Fruit fly (Drosophila melanogaster) whole organism, embryonic: ENCODE results near the gene CG16957.
A peak's percentile ranks its signal among the peaks of the same experiment; 100 is the strongest.

Source experiments
- Atf3 ChIP-seq: fragments of 200-800 bp; sonication (Bioruptor generic); optimal IDR thresholded peaks from 3 replicates; lab custom pipeline; 2016; ENCODE audit warnings: missing biosample characterization, missing genetic modification characterization
- CG10147 ChIP-seq: fragments of 200-800 bp; sonication (Bioruptor generic); optimal IDR thresholded peaks from 2 replicates; lab custom pipeline; 2019; ENCODE audit warnings: missing biosample characterization, mild to moderate bottlenecking, missing genetic modification characterization, moderate library complexity
- CG10274 ChIP-seq: fragments of 200-800 bp; sonication (Bioruptor generic); optimal IDR thresholded peaks from 3 replicates; lab custom pipeline; 2017; ENCODE audit warnings: missing biosample characterization, mild to moderate bottlenecking, missing genetic modification characterization
- CG11504 ChIP-seq: fragments of 200-800 bp; sonication (Bioruptor generic); optimal IDR thresholded peaks from 3 replicates; lab custom pipeline; 2019; ENCODE audit warnings: missing biosample characterization, mild to moderate bottlenecking, missing genetic modification characterization, moderate library complexity
- CG1233 ChIP-seq: fragments of 200-800 bp; sonication (Bioruptor generic); optimal IDR thresholded peaks from 4 replicates; lab custom pipeline; 2018; ENCODE audit warnings: missing biosample characterization, mild to moderate bottlenecking, missing genetic modification characterization
- CG13424 ChIP-seq: fragments of 200-800 bp; sonication (Bioruptor generic); optimal IDR thresholded peaks from 2 replicates; lab custom pipeline; 2019; ENCODE audit warnings: missing biosample characterization, mild to moderate bottlenecking, missing genetic modification characterization, moderate library complexity
- CG14860 ChIP-seq: fragments of 200-800 bp; sonication (Bioruptor generic); IDR thresholded peaks from 3 replicates; pipeline ENCODE4 v1.3.6; 2022; ENCODE audit warnings: missing biosample characterization, missing genetic modification characterization; ENCODE audit not compliant: partially characterized antibody
- CG14965 ChIP-seq: fragments of 200-800 bp; sonication (Bioruptor generic); optimal IDR thresholded peaks from 2 replicates; lab custom pipeline; 2016; ENCODE audit warnings: missing biosample characterization, missing genetic modification characterization, borderline replicate concordance
- CG15479 ChIP-seq: fragments of 200-800 bp; sonication (Bioruptor generic); optimal IDR thresholded peaks from 3 replicates; lab custom pipeline; 2019; ENCODE audit warnings: missing biosample characterization, mild to moderate bottlenecking, missing genetic modification characterization, moderate library complexity
- CG2120 ChIP-seq: fragments of 200-800 bp; sonication (Bioruptor generic); optimal IDR thresholded peaks from 3 replicates; lab custom pipeline; 2016; ENCODE audit warnings: missing biosample characterization, missing genetic modification characterization
- CG2199 ChIP-seq: fragments of 200-800 bp; sonication (Bioruptor generic); IDR thresholded peaks from 3 replicates; pipeline ENCODE4 v1.3.6; 2022; ENCODE audit warnings: missing biosample characterization, missing genetic modification characterization
- CG31365 ChIP-seq: fragments of 200-800 bp; sonication (Bioruptor generic); optimal IDR thresholded peaks from 2 replicates; lab custom pipeline; 2018; ENCODE audit warnings: missing biosample characterization, mild to moderate bottlenecking, missing genetic modification characterization
- CG32532 ChIP-seq: fragments of 200-800 bp; sonication (Bioruptor generic); IDR thresholded peaks from 2 replicates; pipeline ENCODE4 v1.3.6; 2022; ENCODE audit warnings: missing biosample characterization, missing genetic modification characterization
- CG32772 ChIP-seq: fragments of 200-800 bp; sonication (Bioruptor generic); IDR thresholded peaks from 2 replicates; pipeline ENCODE4 v1.3.6; 2022; ENCODE audit warnings: missing biosample characterization, missing genetic modification characterization
- CG33213 ChIP-seq: fragments of 200-800 bp; sonication (Bioruptor generic); optimal IDR thresholded peaks from 3 replicates; lab custom pipeline; 2016; ENCODE audit warnings: missing biosample characterization, missing genetic modification characterization
- CG4854 ChIP-seq: fragments of 200-800 bp; sonication (Bioruptor generic); optimal IDR thresholded peaks from 2 replicates; lab custom pipeline; 2016; ENCODE audit warnings: missing biosample characterization, missing genetic modification characterization, inconsistent platforms
- CG7556 ChIP-seq: fragments of 200-800 bp; sonication (Bioruptor generic); optimal IDR thresholded peaks from 2 replicates; lab custom pipeline; 2017; ENCODE audit warnings: missing biosample characterization, mild to moderate bottlenecking, missing genetic modification characterization
- CG7745 ChIP-seq: fragments of 200-800 bp; sonication (Bioruptor generic); optimal IDR thresholded peaks from 2 replicates; lab custom pipeline; 2018; ENCODE audit warnings: missing biosample characterization, mild to moderate bottlenecking, missing genetic modification characterization, moderate library complexity
- CG9609 ChIP-seq: fragments of 200-800 bp; sonication (Bioruptor generic); optimal IDR thresholded peaks from 3 replicates; lab custom pipeline; 2016; ENCODE audit warnings: missing biosample characterization, missing genetic modification characterization
- CG9817 ChIP-seq: fragments of 200-800 bp; sonication (Bioruptor generic); optimal IDR thresholded peaks from 2 replicates; lab custom pipeline; 2018; ENCODE audit warnings: missing biosample characterization, mild to moderate bottlenecking, missing genetic modification characterization, moderate library complexity
- CTCF ChIP-seq: fragments of 200-800 bp; sonication (Bioruptor generic); optimal IDR thresholded peaks from 2 replicates; lab custom pipeline; 2017; ENCODE audit warnings: missing biosample characterization, mild to moderate bottlenecking, missing genetic modification characterization, moderate library complexity
- Dip2 ChIP-seq: fragments of 200-800 bp; sonication (Bioruptor generic); IDR thresholded peaks from 2 replicates; pipeline ENCODE4 v1.3.6; 2022; ENCODE audit warnings: missing biosample characterization, missing genetic modification characterization
- Ets65A ChIP-seq: fragments of 200-800 bp; sonication (Bioruptor generic); peaks from one replicate; lab custom pipeline; 2016; ENCODE audit warnings: missing biosample characterization, missing genetic modification characterization
- HLH3B ChIP-seq: fragments of 200-800 bp; sonication (Bioruptor generic); IDR thresholded peaks from 2 replicates; pipeline ENCODE4 v1.3.6; 2022; ENCODE audit warnings: missing biosample characterization, missing genetic modification characterization
- Jarid2 ChIP-seq: fragments of 200-800 bp; sonication (Bioruptor generic); optimal IDR thresholded peaks from 3 replicates; lab custom pipeline; 2017; ENCODE audit warnings: mild to moderate bottlenecking, missing biosample characterization, missing genetic modification reagents, missing genetic modification characterization
- Lim3 ChIP-seq: fragments of 200-800 bp; sonication (Bioruptor generic); IDR thresholded peaks from 2 replicates; pipeline ENCODE4 v1.3.6; 2022; ENCODE audit warnings: missing biosample characterization, missing genetic modification characterization
- Myb ChIP-seq: fragments of 200-800 bp; sonication (Bioruptor generic); optimal IDR thresholded peaks from 2 replicates; lab custom pipeline; 2016; ENCODE audit warnings: missing biosample characterization, missing genetic modification characterization
- Neu2 ChIP-seq: fragments of 200-800 bp; sonication (Bioruptor generic); optimal IDR thresholded peaks from 3 replicates; lab custom pipeline; 2016; ENCODE audit warnings: missing biosample characterization, missing genetic modification characterization, borderline replicate concordance
- Nf-YA ChIP-seq: fragments of 200-800 bp; sonication (Bioruptor generic); IDR thresholded peaks from 2 replicates; pipeline ENCODE4 v1.3.6; 2022; ENCODE audit warnings: missing biosample characterization, missing genetic modification characterization
- Optix ChIP-seq: fragments of 200-800 bp; sonication (Bioruptor generic); IDR thresholded peaks from 3 replicates; pipeline ENCODE4 v1.3.6; 2022; ENCODE audit warnings: missing biosample characterization, missing genetic modification characterization
- Ptx1 ChIP-seq: fragments of 200-800 bp; sonication (Bioruptor generic); IDR thresholded peaks from 2 replicates; pipeline ENCODE4 v1.3.6; 2022; ENCODE audit warnings: missing biosample characterization, missing genetic modification characterization
- Ravus ChIP-seq: fragments of 200-800 bp; sonication (Bioruptor generic); IDR thresholded peaks from 2 replicates; pipeline ENCODE4 v1.3.6; 2022; ENCODE audit warnings: missing biosample characterization, missing genetic modification characterization
- Xbp1 ChIP-seq: fragments of 200-800 bp; sonication (Bioruptor generic); optimal IDR thresholded peaks from 3 replicates; lab custom pipeline; 2016; ENCODE audit warnings: missing biosample characterization, mild to moderate bottlenecking, missing genetic modification characterization
- ab ChIP-seq: fragments of 200-800 bp; sonication (Bioruptor generic); optimal IDR thresholded peaks from 2 replicates; lab custom pipeline; 2016; ENCODE audit warnings: missing biosample characterization, missing genetic modification characterization
- az2 ChIP-seq: fragments of 200-800 bp; sonication (Bioruptor generic); optimal IDR thresholded peaks from 3 replicates; lab custom pipeline; 2016; ENCODE audit warnings: missing biosample characterization, missing genetic modification characterization
- bsh ChIP-seq, 2 experiments: fragments of 200-800 bp; sonication (Bioruptor generic); optimal IDR thresholded peaks; 2 replicates each; lab custom pipeline; 2017 to 2018; ENCODE audit warnings: mild to moderate bottlenecking in 2 of 2, missing biosample characterization in 2 of 2, missing genetic modification characterization in 2 of 2, moderate library complexity in 1 of 2
- cas ChIP-seq: fragments of 200-800 bp; sonication (Bioruptor generic); IDR thresholded peaks from 2 replicates; pipeline ENCODE4 v1.3.6; 2022; ENCODE audit warnings: missing biosample characterization, missing genetic modification characterization
- ci ChIP-seq: fragments of 200-800 bp; sonication (Bioruptor generic); IDR thresholded peaks from 3 replicates; pipeline ENCODE4 v1.3.6; 2022; ENCODE audit warnings: missing biosample characterization, missing genetic modification characterization
- dati ChIP-seq: fragments of 200-800 bp; sonication (Bioruptor generic); IDR thresholded peaks from 2 replicates; pipeline ENCODE4 v1.3.6; 2022; ENCODE audit warnings: missing biosample characterization, missing genetic modification characterization
- dimm ChIP-seq: fragments of 200-800 bp; sonication (Bioruptor generic); IDR thresholded peaks from 2 replicates; pipeline ENCODE4 v1.3.6; 2022; ENCODE audit warnings: missing biosample characterization, missing genetic modification characterization
- ewg ChIP-seq: fragments of 200-800 bp; sonication (Bioruptor generic); optimal IDR thresholded peaks from 3 replicates; lab custom pipeline; 2017; ENCODE audit warnings: mild to moderate bottlenecking, missing biosample characterization, missing genetic modification reagents, missing genetic modification characterization
- hb ChIP-seq: fragments of 200-800 bp; sonication (Bioruptor generic); IDR thresholded peaks from 3 replicates; pipeline ENCODE4 v1.3.6; 2022; ENCODE audit warnings: missing biosample characterization, missing genetic modification characterization; ENCODE audit not compliant: partially characterized antibody
- nau ChIP-seq: fragments of 200-800 bp; sonication (Bioruptor generic); optimal IDR thresholded peaks from 3 replicates; lab custom pipeline; 2017; ENCODE audit warnings: missing biosample characterization, mild to moderate bottlenecking, missing genetic modification characterization, missing genetic modification reagents
- phol ChIP-seq: fragments of 200-800 bp; sonication (Bioruptor generic); optimal IDR thresholded peaks from 3 replicates; lab custom pipeline; 2018; ENCODE audit warnings: missing biosample characterization, mild to moderate bottlenecking, missing genetic modification characterization, moderate library complexity
- scrt ChIP-seq: fragments of 200-800 bp; sonication (Bioruptor generic); optimal IDR thresholded peaks from 2 replicates; lab custom pipeline; 2018; ENCODE audit warnings: missing biosample characterization, mild to moderate bottlenecking, missing genetic modification characterization, moderate library complexity
- sob ChIP-seq: fragments of 200-800 bp; sonication (Bioruptor generic); IDR thresholded peaks from 2 replicates; pipeline ENCODE4 v1.3.6; 2022; ENCODE audit warnings: missing biosample characterization, missing genetic modification characterization
- toy ChIP-seq: fragments of 200-800 bp; sonication (Bioruptor generic); IDR thresholded peaks from 2 replicates; pipeline ENCODE4 v1.3.6; 2022; ENCODE audit warnings: missing biosample characterization, missing genetic modification characterization
- tx ChIP-seq: fragments of 200-800 bp; sonication (Bioruptor generic); optimal IDR thresholded peaks from 2 replicates; lab custom pipeline; 2016; ENCODE audit warnings: missing biosample characterization, missing genetic modification characterization
- unpg ChIP-seq: fragments of 200-800 bp; sonication (Bioruptor generic); optimal IDR thresholded peaks from 3 replicates; lab custom pipeline; 2018; ENCODE audit warnings: missing biosample characterization, mild to moderate bottlenecking, missing genetic modification characterization, moderate library complexity
- zen ChIP-seq: fragments of 200-800 bp; sonication (Bioruptor generic); optimal IDR thresholded peaks from 3 replicates; lab custom pipeline; 2018; ENCODE audit warnings: missing biosample characterization, mild to moderate bottlenecking, missing genetic modification characterization, moderate library complexity
- zen2 ChIP-seq: fragments of 200-800 bp; sonication (Bioruptor generic); IDR thresholded peaks from 3 replicates; pipeline ENCODE4 v1.3.6; 2022; ENCODE audit warnings: missing biosample characterization, missing genetic modification characterization; ENCODE audit not compliant: partially characterized antibody

Gene CG16957

DNA sequence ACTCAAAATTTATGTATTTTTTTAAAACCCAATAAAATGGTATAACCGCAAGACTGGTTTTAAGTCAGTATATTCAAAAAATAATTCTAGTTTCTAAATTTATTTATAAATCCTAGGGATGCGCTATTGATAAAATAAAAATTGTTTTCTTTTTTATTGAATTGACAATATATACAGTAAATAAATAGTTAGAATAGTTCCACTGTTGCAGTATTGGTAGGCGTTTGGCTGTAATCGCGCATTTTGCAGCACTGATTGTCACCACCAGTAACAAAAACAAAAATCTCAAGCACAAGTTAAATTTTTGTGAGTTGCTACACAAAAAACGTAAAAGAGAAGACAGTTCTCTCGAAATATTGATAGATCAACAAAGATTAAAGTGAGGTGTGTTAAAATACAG lies 27.0 kb downstream of the CG16957 start, which contains the start of gene CG31855 (continued):
- TF ChIP-seq Lim3, result no peak
- no peak for TF ChIP-seq toy (GFP tag; lab: Robert Waterston, UW)
- no peak for TF ChIP-seq dati (GFP tag; lab: Robert Waterston, UW)
- peak; percentile 78 for TF ChIP-seq CG32772 (GFP tag; lab: Robert Waterston, UW)
- TF ChIP-seq az2 (GFP tag; lab: Kevin White, UChicago), result peak; percentile 87
- TF ChIP-seq CG1233 (GFP tag; lab: Kevin White, UChicago), result peak; percentile 73
- TF ChIP-seq CG13424 (tag; lab: Kevin White, UChicago), result peak; percentile 69
- TF ChIP-seq dimm (GFP tag; lab: Robert Waterston, UW), result 0 out of 2 replicates have a peak, but pooled peaks have one; percentile 53
- TF ChIP-seq Atf3, result peak; percentile 11
- TF ChIP-seq zen, result peak; percentile 26
- peak; percentile 70 for TF ChIP-seq phol (tag; lab: Kevin White, UChicago)
- peak; percentile 17 for TF ChIP-seq CG31365 (tag; lab: Kevin White, UChicago)
- TF ChIP-seq CG10147 (GFP tag; lab: Kevin White, UChicago), result peak; percentile 66
- peak; percentile 90 for TF ChIP-seq Xbp1 (GFP tag; lab: Kevin White, UChicago)
- TF ChIP-seq ewg (GFP tag; lab: Kevin White, UChicago), result peak; percentile 68
- TF ChIP-seq Dip2, result no peak
- peak; percentile 91 for TF ChIP-seq CG2120 (GFP tag; lab: Kevin White, UChicago)
- peak; percentile 12 to 76 for TF ChIP-seq bsh (GFP tag; optimal IDR thresholded peaks at IDR 0.05; lab: Kevin White, UChicago)
- TF ChIP-seq ab (GFP tag; lab: Kevin White, UChicago), result peak; percentile 59
- TF ChIP-seq Neu2, result no peak
- TF ChIP-seq hb (GFP tag; lab: Robert Waterston, UW), result no peak
- TF ChIP-seq CG32532 (GFP tag; lab: Robert Waterston, UW), result peak; percentile 90
- peak; percentile 62 for TF ChIP-seq Nf-YA
- peak; percentile 82 for TF ChIP-seq HLH3B (GFP tag; lab: Robert Waterston, UW)
- TF ChIP-seq CG14860 (GFP tag; lab: Robert Waterston, UW), result no peak
- peak; percentile 66 for TF ChIP-seq scrt
- TF ChIP-seq Myb (GFP tag; lab: Kevin White, UChicago), result peak; percentile 65
- TF ChIP-seq zen2 (GFP tag; lab: Robert Waterston, UW), result no peak
- TF ChIP-seq ci (GFP tag; lab: Robert Waterston, UW), result peak; percentile 84
- TF ChIP-seq nau, result peak; percentile 75
- peak; percentile 95 for TF ChIP-seq sob (GFP tag; lab: Robert Waterston, UW)
- no peak for TF ChIP-seq CTCF (GFP tag; lab: Kevin White, UChicago)
- TF ChIP-seq Ravus (GFP tag; lab: Robert Waterston, UW), result peak; percentile 9; the same call in 1 of the 2 replicates
- peak; percentile 95 for TF ChIP-seq Ets65A (GFP tag; lab: Kevin White, UChicago)
- no peak for TF ChIP-seq CG14965 (GFP tag; lab: Kevin White, UChicago)
- peak; percentile 85 for TF ChIP-seq Ptx1
- 0 out of 3 replicates have a peak, but pooled peaks have one; percentile 25 for TF ChIP-seq Optix
- TF ChIP-seq CG2199 (GFP tag; lab: Robert Waterston, UW), result no peak
- TF ChIP-seq unpg (GFP tag; lab: Kevin White, UChicago), result peak; percentile 81
- TF ChIP-seq CG4854 (GFP tag; lab: Kevin White, UChicago), result peak; percentile 87
- TF ChIP-seq CG7556 (GFP tag; lab: Kevin White, UChicago), result peak; percentile 79
- TF ChIP-seq Jarid2 (GFP tag; lab: Kevin White, UChicago), result no peak
- no peak for TF ChIP-seq CG10274 (GFP tag; lab: Kevin White, UChicago)
- no peak for TF ChIP-seq CG7745 (tag; lab: Kevin White, UChicago)
- peak; percentile 80 for TF ChIP-seq CG11504 (tag; lab: Kevin White, UChicago)
- TF ChIP-seq CG9609, result peak; percentile 69
- peak; percentile 50 for TF ChIP-seq CG33213
- peak; percentile 68 for TF ChIP-seq tx (GFP tag; lab: Kevin White, UChicago)
- peak; percentile 84 for TF ChIP-seq cas (GFP tag; lab: Robert Waterston, UW)
- peak; percentile 78 for TF ChIP-seq CG9817 (tag; lab: Kevin White, UChicago)
- no peak for TF ChIP-seq CG15479 (GFP tag; lab: Kevin White, UChicago)
